Fruit fly (Drosophila melanogaster) whole organism, embryonic: Measurements from ENCODE around the gene CG11741.

Source experiments
- CG12299 ChIP-seq: fragments of 200-800 bp; sonication (Bioruptor generic); optimal IDR thresholded peaks from 2 replicates; lab custom pipeline; 2018; ENCODE audit warnings: missing biosample characterization, mild to moderate bottlenecking, missing genetic modification characterization
- CG13624 ChIP-seq: fragments of 200-800 bp; sonication (Bioruptor generic); optimal IDR thresholded peaks from 2 replicates; lab custom pipeline; 2016; ENCODE audit warnings: missing biosample characterization, missing genetic modification characterization
- CG2712 ChIP-seq: fragments of 200-800 bp; optimal IDR thresholded peaks from 3 replicates; lab custom pipeline; 2019; ENCODE audit warnings: missing biosample characterization, mild to moderate bottlenecking, missing genetic modification characterization, moderate library complexity
- CG31388 ChIP-seq: fragments of 200-800 bp; sonication (Bioruptor generic); optimal IDR thresholded peaks from 2 replicates; lab custom pipeline; 2016; ENCODE audit warnings: missing biosample characterization, missing genetic modification characterization
- CG33557 ChIP-seq: fragments of 200-800 bp; sonication (Bioruptor generic); optimal IDR thresholded peaks from 2 replicates; lab custom pipeline; 2019; ENCODE audit warnings: missing biosample characterization, mild to moderate bottlenecking, missing genetic modification characterization, moderate library complexity
- CG8089 ChIP-seq: fragments of 200-800 bp; sonication (Bioruptor generic); optimal IDR thresholded peaks from 3 replicates; lab custom pipeline; 2016; ENCODE audit warnings: missing biosample characterization, missing genetic modification characterization
- CG9437 ChIP-seq: fragments of 200-800 bp; sonication (Bioruptor generic); optimal IDR thresholded peaks from 2 replicates; lab custom pipeline; 2018; ENCODE audit warnings: missing biosample characterization, mild to moderate bottlenecking, missing genetic modification characterization
- Dad ChIP-seq: fragments of 200-800 bp; sonication (Bioruptor generic); optimal IDR thresholded peaks from 3 replicates; lab custom pipeline; 2016; ENCODE audit warnings: missing biosample characterization, missing genetic modification characterization
- Myb ChIP-seq: fragments of 200-800 bp; sonication (Bioruptor generic); optimal IDR thresholded peaks from 2 replicates; lab custom pipeline; 2016; ENCODE audit warnings: missing biosample characterization, missing genetic modification characterization
- Xbp1 ChIP-seq: fragments of 200-800 bp; sonication (Bioruptor generic); optimal IDR thresholded peaks from 3 replicates; lab custom pipeline; 2016; ENCODE audit warnings: missing biosample characterization, mild to moderate bottlenecking, missing genetic modification characterization
- br ChIP-seq: fragments of >200 bp; optimal IDR thresholded peaks from 2 replicates; lab custom pipeline; 2017
- disco-r ChIP-seq: fragments of 200-800 bp; sonication (Bioruptor generic); optimal IDR thresholded peaks from 2 replicates; lab custom pipeline; 2016; ENCODE audit warnings: missing biosample characterization, missing genetic modification characterization
- vvl ChIP-seq: fragments of 200-800 bp; sonication (Bioruptor generic); IDR thresholded peaks from 2 replicates; pipeline ENCODE4 v1.3.6; 2022; ENCODE audit warnings: missing biosample characterization, missing genetic modification characterization

DNA sequence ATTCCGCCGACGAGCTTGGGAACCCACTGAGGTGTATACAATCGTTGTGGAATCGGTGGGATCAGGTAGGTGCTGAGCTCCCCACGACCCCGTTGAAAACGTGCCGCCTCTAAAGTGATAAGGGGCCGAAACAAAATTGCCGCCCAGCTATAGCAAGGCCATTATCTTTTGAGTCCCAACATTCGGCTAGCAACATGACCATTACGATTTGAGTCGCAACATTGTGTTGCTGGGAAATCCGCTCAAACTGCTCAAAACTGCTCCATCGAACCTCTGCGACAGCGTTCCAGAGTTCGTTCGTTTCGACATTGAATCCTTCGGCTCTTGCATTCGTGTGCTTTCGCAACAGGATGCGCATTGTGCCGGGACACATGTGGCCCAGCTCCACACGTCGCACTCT is at the start of gene CG11741:
- no peak for TF ChIP-seq Dad (GFP tag; lab: Kevin White, UChicago)
- no peak for TF ChIP-seq br (lab: Kevin White, UChicago)
- no peak for TF ChIP-seq CG33557
- TF ChIP-seq vvl: no peak
- TF ChIP-seq CG12299 (tag; lab: Kevin White, UChicago): no peak
- TF ChIP-seq Myb (GFP tag; lab: Kevin White, UChicago): no peak
- TF ChIP-seq CG9437: no peak
- no peak for TF ChIP-seq Xbp1 (GFP tag; lab: Kevin White, UChicago)
- no peak for TF ChIP-seq CG2712
- TF ChIP-seq CG8089 (GFP tag; lab: Kevin White, UChicago): no peak
- no peak for TF ChIP-seq disco-r (GFP tag; lab: Kevin White, UChicago)
- no peak for TF ChIP-seq CG13624 (GFP tag; lab: Kevin White, UChicago)
- no peak for TF ChIP-seq CG31388 (GFP tag; lab: Kevin White, UChicago)
